Worm (Caenorhabditis elegans) whole organism, L4 larva: ENCODE measurements around the gene C02B4.3.

ENCODE experiments used
- D1046.2 ChIP-seq: fragments of 200-800 bp; sonication (Bioruptor generic); IDR thresholded peaks from 2 replicates; pipeline ENCODE4 v1.3.6; 2022; ENCODE audit warnings: missing genetic modification characterization, missing compliant biosample characterization
- F26F4.8 ChIP-seq: fragments of 200-800 bp; sonication (Bioruptor generic); conservative IDR thresholded peaks from 2 replicates; pipeline ENCODE4 v1.3.6; 2022; ENCODE audit warnings: missing genetic modification characterization, missing compliant biosample characterization
- F37D6.2 ChIP-seq: sonication (generic microtip); optimal IDR thresholded peaks from 2 replicates; lab custom pipeline; 2016; ENCODE audit warnings: mild to moderate bottlenecking, missing genetic modification characterization, missing compliant biosample characterization
- R02D3.7 ChIP-seq: fragments of 150-350 bp; sonication (generic microtip); optimal IDR thresholded peaks from 3 replicates; lab custom pipeline; 2014; ENCODE audit warnings: missing biosample characterization, missing genetic modification characterization
- Y48G9A.11 ChIP-seq: fragments of 200-800 bp; sonication (Bioruptor generic); IDR thresholded peaks from 2 replicates; pipeline ENCODE4 v1.3.6; 2022; ENCODE audit warnings: missing genetic modification reagents, missing genetic modification characterization, missing compliant biosample characterization
- aly-2 ChIP-seq: sonication (generic microtip); optimal IDR thresholded peaks from 2 replicates; lab custom pipeline; 2018; ENCODE audit warnings: missing biosample characterization, missing genetic modification characterization
- ama-1 ChIP-seq: fragments of 150-350 bp; optimal IDR thresholded peaks from 2 replicates; lab custom pipeline; 2014; ENCODE audit warnings: inconsistent platforms, mixed read lengths
- arid-1 ChIP-seq: fragments of 200-800 bp; sonication (Bioruptor generic); conservative IDR thresholded peaks from 2 replicates; pipeline ENCODE4 v1.3.6; 2022; ENCODE audit warnings: missing genetic modification reagents, missing genetic modification characterization, missing compliant biosample characterization
- ceh-20 ChIP-seq: fragments of 200-800 bp; sonication (Bioruptor generic); IDR thresholded peaks from 2 replicates; pipeline ENCODE4 v1.3.6; 2022; ENCODE audit warnings: missing genetic modification reagents, missing genetic modification characterization, missing compliant biosample characterization
- ceh-28 ChIP-seq: fragments of 150-350 bp; optimal IDR thresholded peaks from 2 replicates; lab custom pipeline; 2014; ENCODE audit warnings: missing biosample characterization, missing genetic modification reagents, missing genetic modification characterization
- ceh-44 ChIP-seq: fragments of 200-800 bp; sonication (Bioruptor generic); IDR thresholded peaks from 2 replicates; pipeline ENCODE4 v1.3.6; 2022; ENCODE audit warnings: missing genetic modification reagents, missing genetic modification characterization, missing compliant biosample characterization
- cey-2 ChIP-seq: sonication (generic microtip); optimal IDR thresholded peaks from 3 replicates; lab custom pipeline; 2017; ENCODE audit warnings: missing genetic modification characterization, mild to moderate bottlenecking, missing compliant biosample characterization, antibody characterized with exemption, borderline replicate concordance; ENCODE audit not compliant: insufficient read depth
- daf-12 ChIP-seq: fragments of 150-350 bp; optimal IDR thresholded peaks from 2 replicates; lab custom pipeline; 2014; ENCODE audit warnings: missing biosample characterization, missing genetic modification reagents, missing genetic modification characterization
- daf-8 ChIP-seq: fragments of 200-800 bp; sonication (Bioruptor generic); IDR thresholded peaks from 2 replicates; pipeline ENCODE4 v1.3.6; 2022; ENCODE audit warnings: missing genetic modification characterization, missing compliant biosample characterization
- dmd-6 ChIP-seq: fragments of 200-800 bp; sonication (Bioruptor generic); IDR thresholded peaks from 2 replicates; pipeline ENCODE4 v1.3.6; 2022; ENCODE audit warnings: missing genetic modification reagents, missing genetic modification characterization, missing compliant biosample characterization
- dpl-1 ChIP-seq: fragments of 150-350 bp; optimal IDR thresholded peaks from 2 replicates; lab custom pipeline; 2014; ENCODE audit warnings: missing biosample characterization, missing genetic modification reagents, missing genetic modification characterization
- duxl-1 ChIP-seq: sonication (generic microtip); optimal IDR thresholded peaks from 2 replicates; lab custom pipeline; 2016; ENCODE audit warnings: mild to moderate bottlenecking, missing genetic modification characterization, moderate library complexity, missing compliant biosample characterization; ENCODE audit not compliant: poor library complexity
- egl-27 ChIP-seq: sonication (generic microtip); optimal IDR thresholded peaks from 3 replicates; lab custom pipeline; 2017; ENCODE audit warnings: missing biosample characterization, missing genetic modification reagents, missing genetic modification characterization
- egl-43 ChIP-seq: fragments of 200-800 bp; sonication (Bioruptor generic); IDR thresholded peaks from 2 replicates; pipeline ENCODE4 v1.3.6; 2022; ENCODE audit warnings: missing genetic modification reagents, missing genetic modification characterization, missing compliant biosample characterization
- gei-8 ChIP-seq: fragments of 200-800 bp; sonication (Bioruptor generic); optimal IDR thresholded peaks from 2 replicates; lab custom pipeline; 2018; ENCODE audit warnings: mild to moderate bottlenecking, missing genetic modification characterization, missing compliant biosample characterization
- hif-1 ChIP-seq, 2 experiments: sonication (generic microtip); optimal IDR thresholded peaks; 2 replicates each; lab custom pipeline; 2016 to 2017; ENCODE audit warnings: missing compliant biosample characterization in 2 of 2, missing genetic modification characterization in 2 of 2, missing genetic modification reagents in 2 of 2, missing genotype in 2 of 2, mild to moderate bottlenecking in 1 of 2
- hlh-11 ChIP-seq: fragments of 200-800 bp; sonication (Bioruptor generic); optimal IDR thresholded peaks from 2 replicates; lab custom pipeline; 2018; ENCODE audit warnings: mild to moderate bottlenecking, missing genetic modification characterization, missing compliant biosample characterization
- hmg-1.1 ChIP-seq: fragments of 200-800 bp; sonication (Bioruptor generic); IDR thresholded peaks from 2 replicates; pipeline ENCODE4 v1.3.6; 2022; ENCODE audit warnings: missing genetic modification reagents, missing genetic modification characterization, missing compliant biosample characterization
- jun-1 ChIP-seq: fragments of 150-350 bp; optimal IDR thresholded peaks from 2 replicates; lab custom pipeline; 2014; ENCODE audit warnings: missing biosample characterization, missing genetic modification reagents, missing genetic modification characterization
- lin-13 ChIP-seq: fragments of 150-350 bp; optimal IDR thresholded peaks from 2 replicates; lab custom pipeline; 2014; ENCODE audit warnings: missing biosample characterization, missing genetic modification reagents, missing genetic modification characterization
- lin-29 ChIP-seq: fragments of 200-800 bp; sonication (Bioruptor generic); IDR thresholded peaks from 2 replicates; pipeline ENCODE4 v1.3.6; 2022; ENCODE audit warnings: missing genetic modification reagents, missing genetic modification characterization, missing compliant biosample characterization
- lin-38 ChIP-seq: fragments of 200-800 bp; sonication (Bioruptor generic); IDR thresholded peaks from 2 replicates; pipeline ENCODE4 v1.3.6; 2022; ENCODE audit warnings: missing genetic modification reagents, missing genetic modification characterization, missing compliant biosample characterization
- lin-39 ChIP-seq: fragments of 150-350 bp; optimal IDR thresholded peaks from 2 replicates; lab custom pipeline; 2014; ENCODE audit warnings: missing biosample characterization, missing genetic modification reagents, missing genetic modification characterization
- lir-3 ChIP-seq: sonication (generic microtip); optimal IDR thresholded peaks from 2 replicates; lab custom pipeline; 2016; ENCODE audit warnings: mild to moderate bottlenecking, missing genetic modification characterization, missing compliant biosample characterization
- madf-5 ChIP-seq, 2 experiments: fragments of 200-800 bp; sonication (Bioruptor generic); IDR thresholded peaks; 2 replicates each; pipeline ENCODE4 v1.3.6; 2022; ENCODE audit warnings: missing compliant biosample characterization in 2 of 2, missing genetic modification characterization in 2 of 2
- mdl-1 ChIP-seq, 2 experiments: fragments of 150-350 bp in 1 of 2; sonication (generic microtip) in 1 of 2; optimal IDR thresholded peaks; 2 replicates each; lab custom pipeline; 2014 to 2017; ENCODE audit warnings: missing biosample characterization in 2 of 2, missing genetic modification characterization in 2 of 2
- mes-2 ChIP-seq: sonication (generic microtip); optimal IDR thresholded peaks from 2 replicates; lab custom pipeline; 2016; ENCODE audit warnings: missing genotype, mild to moderate bottlenecking, missing genetic modification characterization, missing compliant biosample characterization; ENCODE audit not compliant: poor library complexity, severe bottlenecking
- mxl-3 ChIP-seq: fragments of 200-800 bp; sonication (Bioruptor generic); optimal IDR thresholded peaks from 2 replicates; lab custom pipeline; 2018; ENCODE audit warnings: mild to moderate bottlenecking, missing genetic modification characterization, missing compliant biosample characterization
- nhr-102 ChIP-seq: sonication (generic microtip); optimal IDR thresholded peaks from 2 replicates; lab custom pipeline; 2016; ENCODE audit warnings: mild to moderate bottlenecking, missing genetic modification characterization, moderate library complexity, missing compliant biosample characterization
- nhr-111 ChIP-seq: fragments of 200-800 bp; sonication (Bioruptor generic); optimal IDR thresholded peaks from 2 replicates; lab custom pipeline; 2018; ENCODE audit warnings: mild to moderate bottlenecking, missing genetic modification characterization, missing compliant biosample characterization
- nhr-6 ChIP-seq: fragments of 150-350 bp; optimal IDR thresholded peaks from 2 replicates; lab custom pipeline; 2014; ENCODE audit warnings: missing biosample characterization, missing genetic modification characterization
- nhr-77 ChIP-seq: fragments of 150-350 bp; optimal IDR thresholded peaks from 2 replicates; lab custom pipeline; 2014; ENCODE audit warnings: missing biosample characterization, missing genetic modification characterization
- php-3 ChIP-seq: fragments of 200-800 bp; sonication (Bioruptor generic); IDR thresholded peaks from 2 replicates; pipeline ENCODE4 v1.3.6; 2022; ENCODE audit warnings: missing genetic modification reagents, missing genetic modification characterization, missing compliant biosample characterization
- set-16 ChIP-seq: fragments of 200-800 bp; sonication (Bioruptor generic); IDR thresholded peaks from 2 replicates; pipeline ENCODE4 v1.3.6; 2022; ENCODE audit warnings: missing genetic modification reagents, missing genetic modification characterization, missing compliant biosample characterization
- skn-1 ChIP-seq: fragments of 150-350 bp; optimal IDR thresholded peaks from 2 replicates; lab custom pipeline; 2014; ENCODE audit warnings: missing biosample characterization, missing genetic modification characterization
- snpc-1.2 ChIP-seq: fragments of 200-800 bp; sonication (Bioruptor generic); IDR thresholded peaks from 2 replicates; pipeline ENCODE4 v1.3.6; 2022; ENCODE audit warnings: missing genetic modification reagents, missing genetic modification characterization, missing compliant biosample characterization
- snpc-4 ChIP-seq: fragments of 150-350 bp; optimal IDR thresholded peaks from 2 replicates; lab custom pipeline; 2014; ENCODE audit warnings: missing biosample characterization, missing genetic modification characterization
- spr-1 ChIP-seq: sonication (generic microtip); optimal IDR thresholded peaks from 2 replicates; lab custom pipeline; 2016; ENCODE audit warnings: mild to moderate bottlenecking, missing genetic modification characterization, missing compliant biosample characterization
- tag-97 ChIP-seq: fragments of 200-800 bp; sonication (Bioruptor generic); IDR thresholded peaks from 2 replicates; pipeline ENCODE4 v1.3.6; 2022; ENCODE audit warnings: missing genetic modification characterization, missing compliant biosample characterization
- tra-1 ChIP-seq: fragments of 200-800 bp; sonication (Bioruptor generic); IDR thresholded peaks from 2 replicates; pipeline ENCODE4 v1.3.6; 2022; ENCODE audit warnings: missing genetic modification reagents, missing genetic modification characterization, missing compliant biosample characterization
- unc-39 ChIP-seq: sonication (generic microtip); optimal IDR thresholded peaks from 2 replicates; lab custom pipeline; 2017; ENCODE audit warnings: missing biosample characterization, missing genetic modification characterization
- unc-62 ChIP-seq, 3 experiments: fragments of 150-350 bp in 1 of 3; sonication (generic microtip); optimal IDR thresholded peaks in 2 of 3; peaks in 1 of 3; 1 replicate in 1 of 3; 2 replicates in 2 of 3; lab custom pipeline; 2014 to 2017; ENCODE audit warnings: missing biosample characterization in 3 of 3, missing genetic modification characterization in 3 of 3, missing genetic modification reagents in 3 of 3, missing genotype in 1 of 3
- vab-7 ChIP-seq: fragments of 200-800 bp; sonication (Bioruptor generic); IDR thresholded peaks from 2 replicates; pipeline ENCODE4 v1.3.6; 2022; ENCODE audit warnings: missing genetic modification reagents, missing genetic modification characterization, missing compliant biosample characterization
- zip-11 ChIP-seq: fragments of 200-800 bp; sonication (Bioruptor generic); IDR thresholded peaks from 2 replicates; pipeline ENCODE4 v1.3.6; 2022; ENCODE audit warnings: missing genetic modification characterization, missing compliant biosample characterization
- zip-2 ChIP-seq: fragments of 150-350 bp; optimal IDR thresholded peaks from 2 replicates; lab custom pipeline; 2014; ENCODE audit warnings: missing biosample characterization, missing genetic modification characterization

The C02B4.3 gene

ce11 chrX:12661091-12661526 lies 1.5 kb upstream of the C02B4.3 start (continued):
- no peak for TF ChIP-seq tag-97 (GFP tag; lab: Robert Waterston, UW)
- peak; percentile 73 for TF ChIP-seq gei-8 (GFP tag; lab: Kevin White, UChicago)
- no peak for TF ChIP-seq daf-8 (GFP tag; lab: Robert Waterston, UW)
- peak; percentile 66; the same call in 1 of the 2 replicates for TF ChIP-seq php-3 (GFP tag; lab: Robert Waterston, UW)
- TF ChIP-seq spr-1 (tag; lab: Kevin White, UChicago), result peak; percentile 69
- TF ChIP-seq aly-2 (tag; lab: Kevin White, UChicago), result no peak
- peak; percentile 38; the same call in 1 of the 2 replicates for TF ChIP-seq set-16 (GFP tag; lab: Robert Waterston, UW)
- peak in 1 of 2 experiments; percentile 72 for TF ChIP-seq hif-1 (tag; optimal IDR thresholded peaks at IDR 0.05; lab: Kevin White, UChicago)
- peak; percentile 57 for TF ChIP-seq dmd-6 (GFP tag; lab: Robert Waterston, UW)
- peak in 1 of 2 experiments; percentile 75; a peak in 1 of 4 replicates for TF ChIP-seq madf-5 (GFP tag; IDR thresholded peaks at IDR 0.05; lab: Robert Waterston, UW)
- no peak for TF ChIP-seq zip-2 (tag; lab: Kevin White, UChicago)
- peak in 1 of 2 experiments; percentile 97 for TF ChIP-seq unc-62 (GFP tag; optimal IDR thresholded peaks at IDR 0.05 in 1 of 2; lab: Kevin White, UChicago)
- TF ChIP-seq unc-62 (tag; optimal IDR thresholded peaks at IDR 0.05; lab: Kevin White, UChicago), result no peak
- TF ChIP-seq mes-2, result peak; percentile 79
- peak; percentile 83; the same call in 1 of the 2 replicates for TF ChIP-seq ceh-44 (GFP tag; lab: Robert Waterston, UW)
- peak; percentile 72 for TF ChIP-seq tra-1 (GFP tag; lab: Robert Waterston, UW)
- peak; percentile 68; the same call in 1 of the 2 replicates for TF ChIP-seq vab-7 (GFP tag; lab: Robert Waterston, UW)
- peak; percentile 59 for TF ChIP-seq duxl-1 (tag; lab: Kevin White, UChicago)
- TF ChIP-seq dpl-1 (GFP tag; lab: Kevin White, UChicago), result no peak
- peak; percentile 92 for TF ChIP-seq hmg-1.1 (GFP tag; lab: Robert Waterston, UW)
- TF ChIP-seq mxl-3 (GFP tag; lab: Kevin White, UChicago), result peak; percentile 78
- TF ChIP-seq D1046.2, result 0 out of 2 replicates have a peak, but pooled peaks have one; percentile 66
- TF ChIP-seq lin-13, result peak; percentile 77
- peak; percentile 57; the same call in 1 of the 2 replicates for TF ChIP-seq zip-11 (GFP tag; lab: Robert Waterston, UW)
- TF ChIP-seq snpc-1.2, result peak; percentile 92
- TF ChIP-seq unc-39 (tag; lab: Kevin White, UChicago), result no peak
- peak; percentile 66 for TF ChIP-seq lin-38
- peak; percentile 94 for TF ChIP-seq egl-43 (GFP tag; lab: Robert Waterston, UW)
- no peak for TF ChIP-seq nhr-77 (tag; lab: Kevin White, UChicago)
- no peak for TF ChIP-seq egl-27 (tag; lab: Kevin White, UChicago)
- peak; percentile 54 for TF ChIP-seq F37D6.2 (tag; lab: Kevin White, UChicago)
- TF ChIP-seq F26F4.8 (GFP tag; lab: Robert Waterston, UW), result peak; percentile 70
- TF ChIP-seq daf-12 (tag; lab: Kevin White, UChicago), result no peak
- no peak for TF ChIP-seq lin-39 (tag; lab: Kevin White, UChicago)
- no peak for TF ChIP-seq jun-1
- peak; percentile 65 for TF ChIP-seq nhr-6 (tag; lab: Kevin White, UChicago)
- no peak for TF ChIP-seq skn-1
- TF ChIP-seq mdl-1 (tag; optimal IDR thresholded peaks at IDR 0.05; lab: Kevin White, UChicago), result peak; percentile 44 to 66
- TF ChIP-seq hlh-11, result peak; percentile 73
- TF ChIP-seq Y48G9A.11 (GFP tag; lab: Robert Waterston, UW), result peak; percentile 53; the same call in 1 of the 2 replicates
- TF ChIP-seq R02D3.7, result no peak
- TF ChIP-seq nhr-111 (GFP tag; lab: Kevin White, UChicago), result peak; percentile 47
- TF ChIP-seq ama-1 (lab: Kevin White, UChicago), result no peak
- TF ChIP-seq ceh-28 (tag; lab: Kevin White, UChicago), result no peak
- peak; percentile 50; the same call in 1 of the 2 replicates for TF ChIP-seq lin-29 (GFP tag; lab: Robert Waterston, UW)
- TF ChIP-seq snpc-4 (tag; lab: Kevin White, UChicago), result no peak
- TF ChIP-seq arid-1 (GFP tag; lab: Robert Waterston, UW), result peak; percentile 71; the same call in 1 of the 2 replicates
- peak; percentile 82 for TF ChIP-seq nhr-102
- TF ChIP-seq ceh-20 (GFP tag; lab: Robert Waterston, UW), result peak; percentile 73
- TF ChIP-seq cey-2, result peak; percentile 27
- TF ChIP-seq lir-3 (tag; lab: Kevin White, UChicago), result peak; percentile 61
